Worm (Caenorhabditis elegans): Measurements from ENCODE around the gene R02F2.5.
A peak's percentile ranks its signal among the peaks of the same experiment; 100 is the strongest.

Gene R02F2.5

ce11 chrIII:5464077-5464476 lies 15.0 kb upstream of the R02F2.5 start, which contains the start of gene F48E8.2:
Gene F48E8.2 (plus strand): TSS chrIII:5464377.
- TF ChIP-seq jun-1 (tag; optimal IDR thresholded peaks at IDR 0.05), result no peak
- TF ChIP-seq mep-1 (tag; optimal IDR thresholded peaks at IDR 0.05), result no peak

- TF ChIP-seq ets-5 (GFP tag; IDR thresholded peaks at IDR 0.05) (no peak), ceh-8 (GFP tag; optimal IDR thresholded peaks at IDR 0.05) (no peak), nhr-11 (tag; optimal IDR thresholded peaks at IDR 0.05) (no peak), C34B4.2 (tag; optimal IDR thresholded peaks at IDR 0.05) (no peak), unc-86 (tag; optimal IDR thresholded peaks at IDR 0.05) (no peak), blmp-1 (tag; optimal IDR thresholded peaks at IDR 0.05) (peak; percentile 33), rnt-1 (tag; optimal IDR thresholded peaks at IDR 0.05) (no peak), swsn-7 (tag; optimal IDR thresholded peaks at IDR 0.05) (no peak), elt-3 (tag; optimal IDR thresholded peaks at IDR 0.05) (peak in 4 of 6 experiments; percentile 14 to 67 (median 48)), nhr-76 (tag; optimal IDR thresholded peaks at IDR 0.05) (no peak), F16B12.6 (tag; optimal IDR thresholded peaks at IDR 0.05) (no peak), nhr-85 (tag) (peak; percentile 47), lsy-2 (tag; optimal IDR thresholded peaks at IDR 0.05) (no peak), unc-130 (tag; optimal IDR thresholded peaks at IDR 0.05) (no peak), efl-3 (GFP tag; optimal IDR thresholded peaks at IDR 0.05) (no peak), ama-1 (optimal IDR thresholded peaks at IDR 0.05) (no peak), xbp-1 (tag; optimal IDR thresholded peaks at IDR 0.05) (no peak), nhr-71 (tag; optimal IDR thresholded peaks at IDR 0.05) (peak; percentile 39), C16A3.4 (tag; optimal IDR thresholded peaks at IDR 0.05) (no peak), sox-4 (tag; optimal IDR thresholded peaks at IDR 0.05) (no peak), lin-13 (GFP tag; optimal IDR thresholded peaks at IDR 0.05) (no peak), ceh-90 (tag; optimal IDR thresholded peaks at IDR 0.05) (no peak)
Observed at ce11 chrIII:5464850-5465249, 14.3 kb upstream of the R02F2.5 start.

ce11 chrIII:5469090-5469489 lies 10.0 kb upstream of the R02F2.5 start:
- TF ChIP-seq mab-9 (GFP tag; IDR thresholded peaks at IDR 0.05) (no peak), aha-1 (tag; optimal IDR thresholded peaks at IDR 0.05) (no peak), efl-1 (optimal IDR thresholded peaks at IDR 0.05) (no peak), efl-1 (GFP tag; optimal IDR thresholded peaks at IDR 0.05 in 1 of 2) (peak in 1 of 2 experiments; percentile 52), vab-15 (tag; optimal IDR thresholded peaks at IDR 0.05) (no peak), aly-2 (tag; optimal IDR thresholded peaks at IDR 0.05) (no peak)

- TF ChIP-seq blmp-1 (tag; optimal IDR thresholded peaks at IDR 0.05) (peak; percentile 90), mep-1 (tag; optimal IDR thresholded peaks at IDR 0.05) (peak; percentile 14), unc-62 (GFP tag; optimal IDR thresholded peaks at IDR 0.05) (no peak), fos-1 (tag; optimal IDR thresholded peaks at IDR 0.05) (no peak), aha-1 (tag; optimal IDR thresholded peaks at IDR 0.05) (no peak), snu-23 (GFP tag; optimal IDR thresholded peaks at IDR 0.05) (peak; percentile 51), nhr-19 (GFP tag; conservative IDR thresholded peaks at IDR 0.05) (0 out of 2 replicates have a peak, but pooled peaks have one; percentile 8), skn-1 (tag; optimal IDR thresholded peaks at IDR 0.05) (no peak), elt-3 (tag; optimal IDR thresholded peaks at IDR 0.05) (peak in 5 of 6 experiments; percentile 60 to 87 (median 76)), nhr-20 (tag; optimal IDR thresholded peaks at IDR 0.05) (peak; percentile 59), grh-1 (GFP tag; IDR thresholded peaks at IDR 0.05) (peak; percentile 49; the same call in 1 of the 2 replicates), nhr-85 (tag) (peak; percentile 89), ceh-63 (GFP tag; optimal IDR thresholded peaks at IDR 0.05) (no peak), lin-14 (GFP tag; optimal IDR thresholded peaks at IDR 0.05) (peak; percentile 87), ceh-8 (GFP tag; optimal IDR thresholded peaks at IDR 0.05) (no peak), nhr-90 (tag; optimal IDR thresholded peaks at IDR 0.05; ENCODE audit: poor library complexity) (peak; percentile 54), nhr-71 (tag; optimal IDR thresholded peaks at IDR 0.05) (peak; percentile 61)
Observed at ce11 chrIII:5472693-5473092, 6.4 kb upstream of the R02F2.5 start.
